Fruit fly (Drosophila melanogaster): ENCODE measurements around the gene PyK.
A peak's percentile ranks its signal among the peaks of the same experiment; 100 is the strongest.

PyK gene

dm6 chr3R:22368077-22368776, 891 bp downstream of the PyK start:
- TF ChIP-seq Mio (GFP tag; optimal IDR thresholded peaks at IDR 0.05) (no peak), dsf (GFP tag; optimal IDR thresholded peaks at IDR 0.05; ENCODE audit: borderline replicate concordance) (no peak), fru (GFP tag; optimal IDR thresholded peaks at IDR 0.05) (no peak), usp (GFP tag; optimal IDR thresholded peaks at IDR 0.05) (no peak), HLH106 (tag; optimal IDR thresholded peaks at IDR 0.05) (no peak), rgr (GFP tag; optimal IDR thresholded peaks at IDR 0.05) (no peak), Hnf4 (GFP tag; optimal IDR thresholded peaks at IDR 0.05) (no peak), Abd-B (GFP tag; optimal IDR thresholded peaks at IDR 0.05) (no peak), lola (GFP tag; optimal IDR thresholded peaks at IDR 0.05) (no peak), Myc (optimal IDR thresholded peaks at IDR 0.05) (no peak), dl (GFP tag; optimal IDR thresholded peaks at IDR 0.05; ENCODE audit: insufficient read depth in 1 of 2, partially characterized antibody in 2 of 2) (no peak), dmrt93B (GFP tag; optimal IDR thresholded peaks at IDR 0.05) (no peak), psq (GFP tag; optimal IDR thresholded peaks at IDR 0.05) (no peak), N (GFP tag; optimal IDR thresholded peaks at IDR 0.05) (no peak), Rel (GFP tag; optimal IDR thresholded peaks at IDR 0.05) (no peak), Rel (tag; optimal IDR thresholded peaks at IDR 0.05) (no peak), woc (GFP tag; optimal IDR thresholded peaks at IDR 0.05) (no peak), Hr83 (GFP tag; optimal IDR thresholded peaks at IDR 0.05; ENCODE audit: poor library complexity, severe bottlenecking) (no peak), Dfd (GFP tag; optimal IDR thresholded peaks at IDR 0.05) (no peak), tai (GFP tag; optimal IDR thresholded peaks at IDR 0.05) (no peak)

dm6 chr3R:22368777-22369214, 1.5 kb downstream of the PyK start:
- TF ChIP-seq dmrt93B (GFP tag; optimal IDR thresholded peaks at IDR 0.05), result no peak
- TF ChIP-seq Myc (optimal IDR thresholded peaks at IDR 0.05), result no peak
- no peak for TF ChIP-seq Abd-B (GFP tag; optimal IDR thresholded peaks at IDR 0.05)
- no peak for TF ChIP-seq lola (GFP tag; optimal IDR thresholded peaks at IDR 0.05)
- peak; percentile 67 for TF ChIP-seq psq (GFP tag; optimal IDR thresholded peaks at IDR 0.05)
- TF ChIP-seq dl (GFP tag; optimal IDR thresholded peaks at IDR 0.05; ENCODE audit: insufficient read depth in 1 of 2, partially characterized antibody in 2 of 2), result no peak
- TF ChIP-seq Hr83 (GFP tag; optimal IDR thresholded peaks at IDR 0.05; ENCODE audit: poor library complexity, severe bottlenecking), result no peak
- TF ChIP-seq CrebA (GFP tag; optimal IDR thresholded peaks at IDR 0.05; ENCODE audit: borderline replicate concordance), result no peak
- peak; percentile 74 for TF ChIP-seq woc (GFP tag; optimal IDR thresholded peaks at IDR 0.05)
- TF ChIP-seq usp (GFP tag; optimal IDR thresholded peaks at IDR 0.05), result no peak
- TF ChIP-seq tai (GFP tag; optimal IDR thresholded peaks at IDR 0.05), result no peak
- TF ChIP-seq Jra (GFP tag; optimal IDR thresholded peaks at IDR 0.05), result no peak
- TF ChIP-seq jim (GFP tag; optimal IDR thresholded peaks at IDR 0.05), result no peak
- TF ChIP-seq sv (GFP tag; optimal IDR thresholded peaks at IDR 0.05), result peak; percentile 78
- no peak for TF ChIP-seq Dif (GFP tag; optimal IDR thresholded peaks at IDR 0.05; ENCODE audit: partially characterized antibody)
- TF ChIP-seq CG9705 (GFP tag; optimal IDR thresholded peaks at IDR 0.05), result no peak
- TF ChIP-seq foxo (GFP tag; optimal IDR thresholded peaks at IDR 0.05), result peak in 1 of 2 experiments; percentile 79
- TF ChIP-seq h (GFP tag; optimal IDR thresholded peaks at IDR 0.05), result peak; percentile 57
- TF ChIP-seq br (GFP tag; optimal IDR thresholded peaks at IDR 0.05), result peak; percentile 74
- TF ChIP-seq brk (GFP tag; optimal IDR thresholded peaks at IDR 0.05), result no peak
- peak; percentile 48 for TF ChIP-seq HLH106 (tag; optimal IDR thresholded peaks at IDR 0.05)
- TF ChIP-seq pan (optimal IDR thresholded peaks at IDR 0.05), result no peak
- no peak for TF ChIP-seq dsf (GFP tag; optimal IDR thresholded peaks at IDR 0.05; ENCODE audit: borderline replicate concordance)
- TF ChIP-seq Sp1 (GFP tag; optimal IDR thresholded peaks at IDR 0.05), result peak; percentile 60
- peak; percentile 69 for TF ChIP-seq OdsH (GFP tag; optimal IDR thresholded peaks at IDR 0.05)
- TF ChIP-seq rgr (GFP tag; optimal IDR thresholded peaks at IDR 0.05), result peak; percentile 69
- no peak for TF ChIP-seq Mio (GFP tag; optimal IDR thresholded peaks at IDR 0.05)
- TF ChIP-seq sage (GFP tag; optimal IDR thresholded peaks at IDR 0.05), result peak; percentile 30
- peak; percentile 83 for TF ChIP-seq fru (GFP tag; optimal IDR thresholded peaks at IDR 0.05)
- TF ChIP-seq GATAd (GFP tag; optimal IDR thresholded peaks at IDR 0.05), result no peak
- TF ChIP-seq Hr78 (GFP tag; optimal IDR thresholded peaks at IDR 0.05), result no peak
- no peak for TF ChIP-seq Rel (GFP tag; optimal IDR thresholded peaks at IDR 0.05)
- no peak for TF ChIP-seq Rel (tag; optimal IDR thresholded peaks at IDR 0.05)
- TF ChIP-seq ey (GFP tag; optimal IDR thresholded peaks at IDR 0.05), result peak; percentile 60

Data from whole organism, wandering third instar larva.